Worm (Caenorhabditis elegans): ENCODE data around the gene srg-37.
A peak's percentile ranks its signal among the peaks of the same experiment; 100 is the strongest.

Gene srg-37

DNA sequence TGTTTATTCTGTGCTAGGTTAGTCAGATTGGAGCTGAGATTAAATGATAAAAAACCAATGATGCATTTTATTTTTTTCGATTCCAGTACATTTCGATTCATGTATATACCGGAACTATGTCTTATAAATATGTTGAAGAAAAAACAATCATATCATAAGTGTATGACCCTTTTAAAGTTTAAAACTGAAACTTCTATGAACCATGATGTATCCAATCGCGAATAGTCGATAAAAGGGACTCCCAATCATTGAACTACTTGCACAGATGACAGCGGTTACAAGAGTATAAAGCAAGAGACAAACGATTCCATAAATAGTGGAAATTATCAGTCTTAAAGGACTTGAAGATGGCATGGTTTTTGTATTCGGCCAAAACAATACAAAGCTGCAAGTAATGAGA, at the start of gene srg-37:
Gene srg-37 (minus strand): TSS at position 101 of the 400 bp plus-strand sequence.
- TF ChIP-seq nhr-25 (tag; optimal IDR thresholded peaks at IDR 0.05; ENCODE audit: borderline replicate concordance, insufficient read depth): no peak
- TF ChIP-seq dpl-1 (GFP tag; optimal IDR thresholded peaks at IDR 0.05): no peak
- no peak for TF ChIP-seq nhr-41 (GFP tag; IDR thresholded peaks at IDR 0.05)
- TF ChIP-seq ces-1 (GFP tag; optimal IDR thresholded peaks at IDR 0.05): no peak
- TF ChIP-seq nhr-6 (tag; optimal IDR thresholded peaks at IDR 0.05): no peak
- TF ChIP-seq ceh-32 (tag; optimal IDR thresholded peaks at IDR 0.05; ENCODE audit: poor library complexity): no peak
- no peak for TF ChIP-seq F10B5.3 (tag; optimal IDR thresholded peaks at IDR 0.05)

DNA sequence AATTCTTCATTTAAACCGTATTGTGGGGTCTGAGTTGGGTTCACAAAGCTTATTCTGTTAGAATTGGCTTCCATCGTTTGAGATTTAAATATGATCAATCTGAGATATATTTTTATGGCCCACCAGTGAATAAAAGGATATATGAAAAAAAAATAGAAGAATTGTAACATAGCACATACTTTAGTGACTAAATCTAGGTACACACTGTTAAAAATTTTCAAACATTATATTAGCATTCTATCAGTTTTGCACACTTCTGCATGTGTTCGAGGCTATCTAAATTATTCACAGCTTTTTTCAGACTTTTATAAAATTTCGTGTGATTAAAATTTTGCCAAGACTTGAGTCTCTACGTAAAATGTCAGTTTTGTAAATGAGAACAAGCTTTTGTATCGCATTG, 46.7 kb upstream of the srg-37 start, which contains the start of gene E02H4.2:
Gene E02H4.2 (minus strand): TSS at position 101 of the 400 bp plus-strand sequence.
- TF ChIP-seq zfp-3 (GFP tag; conservative IDR thresholded peaks at IDR 0.05): no peak
- TF ChIP-seq ceh-82 (tag; optimal IDR thresholded peaks at IDR 0.05): no peak
- TF ChIP-seq zag-1 (tag; optimal IDR thresholded peaks at IDR 0.05): no peak
- no peak for TF ChIP-seq nhr-102 (tag; optimal IDR thresholded peaks at IDR 0.05)
- TF ChIP-seq unc-39 (tag; optimal IDR thresholded peaks at IDR 0.05): no peak

DNA sequence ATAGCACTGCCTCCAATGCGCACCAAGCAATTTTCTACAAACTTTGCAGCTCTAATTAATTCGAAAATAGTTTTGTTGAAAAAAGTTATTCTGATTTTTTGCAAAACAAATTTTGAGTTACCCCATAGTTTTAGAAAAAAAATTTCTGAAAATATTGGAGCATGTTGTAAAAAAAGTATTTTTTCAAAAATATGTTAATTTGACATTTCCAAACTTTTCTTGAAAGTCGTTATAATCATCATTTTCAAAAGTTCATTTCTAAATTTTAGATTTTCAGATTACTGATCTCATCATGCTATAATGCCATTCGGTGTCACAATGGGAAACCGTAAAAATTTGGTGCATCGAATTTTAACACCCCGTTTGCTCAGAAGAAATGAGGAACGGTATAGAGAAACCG, 32.9 kb upstream of the srg-37 start, which contains the start of gene del-1:
Gene del-1 (plus strand): TSS at position 301 of the 400 bp plus-strand sequence.
- no peak for TF ChIP-seq arid-1 (GFP tag; conservative IDR thresholded peaks at IDR 0.05)
- TF ChIP-seq F49E8.2 (tag; optimal IDR thresholded peaks at IDR 0.05; ENCODE audit: borderline replicate concordance): no peak
- no peak for TF ChIP-seq sdz-12 (GFP tag; optimal IDR thresholded peaks at IDR 0.05)
- no peak for TF ChIP-seq pqm-1 (tag; optimal IDR thresholded peaks at IDR 0.05)
- TF ChIP-seq madf-5 (GFP tag; IDR thresholded peaks at IDR 0.05): no peak
- no peak for TF ChIP-seq F37D6.2 (tag; optimal IDR thresholded peaks at IDR 0.05)
- TF ChIP-seq ZK546.5 (tag; optimal IDR thresholded peaks at IDR 0.05): no peak
- no peak for TF ChIP-seq lin-15B (tag; optimal IDR thresholded peaks at IDR 0.05)
- TF ChIP-seq nhr-28 (tag; optimal IDR thresholded peaks at IDR 0.05): no peak
- TF ChIP-seq unc-39 (tag; optimal IDR thresholded peaks at IDR 0.05): no peak
- no peak for TF ChIP-seq zip-11 (GFP tag; IDR thresholded peaks at IDR 0.05)
- TF ChIP-seq mxl-3 (GFP tag; optimal IDR thresholded peaks at IDR 0.05): no peak
- TF ChIP-seq zip-2 (tag; optimal IDR thresholded peaks at IDR 0.05): no peak
- TF ChIP-seq spr-1 (tag; optimal IDR thresholded peaks at IDR 0.05): no peak

DNA sequence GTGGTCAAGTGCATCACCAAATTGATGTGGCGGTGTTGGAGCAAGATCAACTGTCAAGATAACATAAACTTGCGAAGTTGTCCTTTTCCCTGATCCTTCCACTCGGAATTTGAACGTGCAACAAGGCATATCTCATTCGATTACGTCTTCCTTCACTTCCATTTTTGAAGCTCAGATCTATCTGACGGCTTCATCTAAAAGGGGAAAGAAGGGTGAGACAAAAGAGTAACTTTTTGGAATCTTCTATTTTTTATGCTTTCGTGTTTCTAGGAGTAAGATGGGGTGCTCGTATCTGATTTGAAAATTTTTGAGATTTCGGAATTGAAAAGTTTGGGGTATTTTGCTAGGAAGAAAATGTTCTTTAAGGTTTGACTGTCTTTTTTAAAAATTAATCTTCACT, 32.3 kb upstream of the srg-37 start:
- TF ChIP-seq tag-97 (GFP tag; IDR thresholded peaks at IDR 0.05) (no peak), unc-62 (GFP tag; optimal IDR thresholded peaks at IDR 0.05 in 1 of 2) (peak in 1 of 2 experiments; percentile 95), unc-62 (tag; optimal IDR thresholded peaks at IDR 0.05) (no peak), jun-1 (tag; optimal IDR thresholded peaks at IDR 0.05) (no peak), ceh-20 (GFP tag; IDR thresholded peaks at IDR 0.05) (no peak), zip-2 (tag; optimal IDR thresholded peaks at IDR 0.05) (no peak), mxl-2 (GFP tag; conservative IDR thresholded peaks at IDR 0.05) (no peak), lsy-2 (tag; optimal IDR thresholded peaks at IDR 0.05) (no peak), spr-1 (tag; optimal IDR thresholded peaks at IDR 0.05) (no peak), dmd-8 (GFP tag; IDR thresholded peaks at IDR 0.05) (no peak)

ce11 chrX:14263473-14263872, 28.6 kb upstream of the srg-37 start, which contains the start of gene E02H4.8:
TSS of gene E02H4.8 (minus strand) at chrX:14263573.
- TF ChIP-seq unc-62 (GFP tag; optimal IDR thresholded peaks at IDR 0.05 in 1 of 2) (peak in 1 of 2 experiments; percentile 41), unc-62 (tag; optimal IDR thresholded peaks at IDR 0.05) (no peak), F49E8.2 (tag; optimal IDR thresholded peaks at IDR 0.05; ENCODE audit: borderline replicate concordance) (no peak)
